Fruit fly (Drosophila melanogaster) whole organism, adult: ENCODE measurements around the gene Dab.

ENCODE experiments used
- CG12768 ChIP-seq: fragments of 200-800 bp; sonication (Bioruptor generic); optimal IDR thresholded peaks from 2 replicates; lab custom pipeline; 2017; ENCODE audit warnings: missing biosample characterization, missing genetic modification characterization, mild to moderate bottlenecking, moderate library complexity, missing genetic modification reagents
- CG1620 ChIP-seq: fragments of 200-800 bp; sonication (Bioruptor generic); optimal IDR thresholded peaks from 2 replicates; lab custom pipeline; 2016; ENCODE audit warnings: missing biosample characterization, missing genetic modification characterization
- CG33017 ChIP-seq: fragments of 200-800 bp; sonication (Bioruptor generic); optimal IDR thresholded peaks from 2 replicates; lab custom pipeline; 2018; ENCODE audit warnings: missing biosample characterization, mild to moderate bottlenecking, missing genetic modification characterization, moderate library complexity
- CG7101 ChIP-seq: fragments of 200-800 bp; sonication (Bioruptor generic); optimal IDR thresholded peaks from 2 replicates; lab custom pipeline; 2018; ENCODE audit warnings: missing biosample characterization, mild to moderate bottlenecking, missing genetic modification characterization, moderate library complexity
- Crg-1 ChIP-seq: fragments of 200-800 bp; sonication (Bioruptor generic); optimal IDR thresholded peaks from 2 replicates; lab custom pipeline; 2016; ENCODE audit warnings: missing biosample characterization, missing genetic modification characterization
- Hr96 ChIP-seq: fragments of 200-800 bp; sonication (Bioruptor generic); optimal IDR thresholded peaks from 2 replicates; lab custom pipeline; 2016; ENCODE audit warnings: missing biosample characterization, missing genetic modification characterization
- Mnt ChIP-seq: fragments of 200-800 bp; sonication (Bioruptor generic); optimal IDR thresholded peaks from 2 replicates; lab custom pipeline; 2016; ENCODE audit warnings: missing biosample characterization, mild to moderate bottlenecking, missing genetic modification characterization
- bab1 ChIP-seq: fragments of 200-800 bp; sonication (Bioruptor generic); optimal IDR thresholded peaks from 3 replicates; lab custom pipeline; 2019; ENCODE audit warnings: missing biosample characterization, mild to moderate bottlenecking, missing genetic modification characterization, moderate library complexity
- cic ChIP-seq: fragments of 200-800 bp; sonication (Bioruptor generic); optimal IDR thresholded peaks from 2 replicates; lab custom pipeline; 2017; ENCODE audit warnings: missing biosample characterization, mild to moderate bottlenecking, missing genetic modification characterization, moderate library complexity
- kay ChIP-seq: fragments of 200-800 bp; sonication (Bioruptor generic); peaks from one replicate; lab custom pipeline; 2016; ENCODE audit warnings: missing biosample characterization, missing genetic modification characterization, borderline replicate concordance
- ovo ChIP-seq: fragments of 200-800 bp; sonication (Bioruptor generic); optimal IDR thresholded peaks from 2 replicates; lab custom pipeline; 2016; ENCODE audit warnings: missing biosample characterization, missing genetic modification characterization
- pad ChIP-seq: fragments of 200-800 bp; sonication (Bioruptor generic); optimal IDR thresholded peaks from 3 replicates; lab custom pipeline; 2017; ENCODE audit warnings: missing biosample characterization, missing genetic modification characterization, mild to moderate bottlenecking, moderate library complexity, missing genetic modification reagents
- tj ChIP-seq: fragments of 200-800 bp; sonication (Bioruptor generic); optimal IDR thresholded peaks from 3 replicates; lab custom pipeline; 2017; ENCODE audit warnings: missing biosample characterization, mild to moderate bottlenecking, missing genetic modification characterization, moderate library complexity
- toe ChIP-seq: fragments of 200-800 bp; sonication (Bioruptor generic); optimal IDR thresholded peaks from 2 replicates; lab custom pipeline; 2016; ENCODE audit warnings: missing biosample characterization, missing genetic modification characterization

dm6 chr3L:16727939-16728635 is 16.2 kb downstream of the Dab start, which contains the start of gene PGRP-SB1:
- no peak for TF ChIP-seq CG7101
- TF ChIP-seq tj (GFP tag; lab: Kevin White, UChicago) = no peak
- no peak for TF ChIP-seq Mnt (GFP tag; lab: Kevin White, UChicago)
- TF ChIP-seq ovo (GFP tag; lab: Kevin White, UChicago) = no peak
- no peak for TF ChIP-seq cic (GFP tag; lab: Kevin White, UChicago)
- no peak for TF ChIP-seq Crg-1
- TF ChIP-seq CG1620 = no peak
- no peak for TF ChIP-seq toe (GFP tag; lab: Kevin White, UChicago)
- TF ChIP-seq CG12768 (GFP tag; lab: Kevin White, UChicago) = no peak
- no peak for TF ChIP-seq kay (GFP tag; lab: Kevin White, UChicago)
- no peak for TF ChIP-seq Hr96 (GFP tag; lab: Kevin White, UChicago)
- no peak for TF ChIP-seq pad (GFP tag; lab: Kevin White, UChicago)
- TF ChIP-seq CG33017 (tag; lab: Kevin White, UChicago) = no peak
- TF ChIP-seq bab1 (GFP tag; lab: Kevin White, UChicago) = no peak
